Fruit fly (Drosophila melanogaster) whole organism, prepupa: ENCODE data around the gene elB.

Experiments used
- Blimp-1 ChIP-seq: fragments of 200-800 bp; sonication (Bioruptor generic); optimal IDR thresholded peaks from 3 replicates; lab custom pipeline; 2017; ENCODE audit warnings: missing biosample characterization, missing genetic modification characterization, mild to moderate bottlenecking, moderate library complexity, missing genetic modification reagents
- CG10631 ChIP-seq: fragments of 200-800 bp; sonication (Bioruptor generic); optimal IDR thresholded peaks from 2 replicates; lab custom pipeline; 2016; ENCODE audit warnings: missing biosample characterization, missing genetic modification characterization
- CG11762 ChIP-seq: fragments of 200-800 bp; sonication (Bioruptor generic); optimal IDR thresholded peaks from 3 replicates; lab custom pipeline; 2016; ENCODE audit warnings: missing biosample characterization, missing genetic modification characterization; ENCODE audit not compliant: insufficient read depth
- CG11902 ChIP-seq: fragments of 200-800 bp; sonication (Bioruptor generic); optimal IDR thresholded peaks from 3 replicates; lab custom pipeline; 2016; ENCODE audit warnings: missing biosample characterization, missing genetic modification characterization
- CG15336 ChIP-seq: fragments of 200-800 bp; sonication (Bioruptor generic); IDR thresholded peaks from 2 replicates; pipeline ENCODE4 v1.3.6; 2022; ENCODE audit warnings: missing biosample characterization, missing genetic modification characterization
- CG16779 ChIP-seq: fragments of 200-800 bp; sonication (Bioruptor generic); optimal IDR thresholded peaks from 3 replicates; lab custom pipeline; 2017; ENCODE audit warnings: missing biosample characterization, mild to moderate bottlenecking, missing genetic modification characterization
- CG32006 ChIP-seq: fragments of 200-800 bp; sonication (Bioruptor generic); optimal IDR thresholded peaks from 3 replicates; lab custom pipeline; 2017; ENCODE audit warnings: missing biosample characterization, mild to moderate bottlenecking, missing genetic modification characterization
- CG4318 ChIP-seq: fragments of 200-800 bp; sonication (Bioruptor generic); optimal IDR thresholded peaks from 3 replicates; lab custom pipeline; 2017; ENCODE audit warnings: missing biosample characterization, mild to moderate bottlenecking, missing genetic modification characterization
- CG6163 ChIP-seq: fragments of 200-800 bp; sonication (Bioruptor generic); IDR thresholded peaks from 3 replicates; pipeline ENCODE4 v1.3.6; 2022; ENCODE audit warnings: missing biosample characterization, missing genetic modification characterization
- CG6792 ChIP-seq: fragments of 200-800 bp; sonication (Bioruptor generic); optimal IDR thresholded peaks from 3 replicates; lab custom pipeline; 2016; ENCODE audit warnings: missing biosample characterization, missing genetic modification characterization
- CG6854 ChIP-seq: fragments of 200-800 bp; sonication (Bioruptor generic); optimal IDR thresholded peaks from 2 replicates; lab custom pipeline; 2017; ENCODE audit warnings: missing biosample characterization, mild to moderate bottlenecking, missing genetic modification characterization
- CG9139 ChIP-seq: fragments of 200-800 bp; sonication (Bioruptor generic); optimal IDR thresholded peaks from 3 replicates; lab custom pipeline; 2017; ENCODE audit warnings: missing biosample characterization, mild to moderate bottlenecking, missing genetic modification characterization
- Eip75B ChIP-seq: fragments of 200-800 bp; sonication (Bioruptor generic); optimal IDR thresholded peaks from 3 replicates; lab custom pipeline; 2016; ENCODE audit warnings: missing biosample characterization, missing genetic modification characterization
- Eip78C ChIP-seq: fragments of 200-800 bp; sonication (Bioruptor generic); peaks from one replicate; lab custom pipeline; 2016; ENCODE audit warnings: missing biosample characterization, missing genetic modification characterization
- Ets96B ChIP-seq: fragments of 200-800 bp; optimal IDR thresholded peaks from 2 replicates; lab custom pipeline; 2019; ENCODE audit warnings: missing biosample characterization, mild to moderate bottlenecking, missing genetic modification characterization, moderate library complexity
- Hr38 ChIP-seq: sonication (Bioruptor generic); optimal IDR thresholded peaks from 2 replicates; lab custom pipeline; 2016; ENCODE audit warnings: missing biosample characterization, missing genetic modification characterization
- Hr4 ChIP-seq: fragments of 200-800 bp; sonication (Bioruptor generic); optimal IDR thresholded peaks from 3 replicates; lab custom pipeline; 2016; ENCODE audit warnings: missing biosample characterization, missing genetic modification characterization
- Lpt ChIP-seq: fragments of 200-800 bp; sonication (Bioruptor generic); optimal IDR thresholded peaks from 3 replicates; lab custom pipeline; 2016; ENCODE audit warnings: missing biosample characterization, missing genetic modification characterization
- Smox ChIP-seq: fragments of 200-800 bp; sonication (Bioruptor generic); optimal IDR thresholded peaks from 3 replicates; lab custom pipeline; 2016; ENCODE audit warnings: missing biosample characterization, missing genetic modification characterization
- cyc ChIP-seq: fragments of 200-800 bp; sonication (Bioruptor generic); optimal IDR thresholded peaks from 3 replicates; lab custom pipeline; 2016; ENCODE audit warnings: missing biosample characterization, missing genetic modification characterization
- dsx ChIP-seq: fragments of 200-800 bp; optimal IDR thresholded peaks from 3 replicates; lab custom pipeline; 2019; ENCODE audit warnings: missing biosample characterization, mild to moderate bottlenecking, missing genetic modification characterization, moderate library complexity; ENCODE audit not compliant: poor library complexity, severe bottlenecking
- eg ChIP-seq: fragments of 200-800 bp; sonication (Bioruptor generic); IDR thresholded peaks from 3 replicates; pipeline ENCODE4 v1.3.6; 2022; ENCODE audit warnings: missing biosample characterization, missing genetic modification characterization
- esn ChIP-seq: fragments of 200-800 bp; sonication (Bioruptor generic); optimal IDR thresholded peaks from 2 replicates; lab custom pipeline; 2016; ENCODE audit warnings: missing biosample characterization, mild to moderate bottlenecking, missing genetic modification characterization, moderate library complexity
- fd59A ChIP-seq: fragments of 200-800 bp; sonication (Bioruptor generic); optimal IDR thresholded peaks from 2 replicates; lab custom pipeline; 2017; ENCODE audit warnings: missing biosample characterization, mild to moderate bottlenecking, missing genetic modification characterization, missing genetic modification reagents
- fkh ChIP-seq: fragments of 200-800 bp; sonication (Bioruptor generic); optimal IDR thresholded peaks from 3 replicates; lab custom pipeline; 2017; ENCODE audit warnings: missing biosample characterization, mild to moderate bottlenecking, missing genetic modification characterization, moderate library complexity
- lz ChIP-seq: fragments of 200-800 bp; sonication (Bioruptor generic); optimal IDR thresholded peaks from 3 replicates; lab custom pipeline; 2016; ENCODE audit warnings: missing biosample characterization, missing genetic modification characterization
- net ChIP-seq: fragments of 200-800 bp; sonication (Bioruptor generic); optimal IDR thresholded peaks from 3 replicates; lab custom pipeline; 2016; ENCODE audit warnings: missing biosample characterization, missing genetic modification characterization
- spab ChIP-seq: fragments of 200-800 bp; sonication (Bioruptor generic); optimal IDR thresholded peaks from 2 replicates; lab custom pipeline; 2017; ENCODE audit warnings: missing biosample characterization, mild to moderate bottlenecking, missing genetic modification characterization, missing genetic modification reagents
- svp ChIP-seq: fragments of 200-800 bp; sonication (Bioruptor generic); peaks from one replicate; lab custom pipeline; 2016; ENCODE audit warnings: missing biosample characterization, missing genetic modification characterization
- vri ChIP-seq: fragments of 200-800 bp; sonication (Bioruptor generic); optimal IDR thresholded peaks from 3 replicates; lab custom pipeline; 2016; ENCODE audit warnings: missing biosample characterization, mild to moderate bottlenecking, missing genetic modification characterization

The elB gene

DNA sequence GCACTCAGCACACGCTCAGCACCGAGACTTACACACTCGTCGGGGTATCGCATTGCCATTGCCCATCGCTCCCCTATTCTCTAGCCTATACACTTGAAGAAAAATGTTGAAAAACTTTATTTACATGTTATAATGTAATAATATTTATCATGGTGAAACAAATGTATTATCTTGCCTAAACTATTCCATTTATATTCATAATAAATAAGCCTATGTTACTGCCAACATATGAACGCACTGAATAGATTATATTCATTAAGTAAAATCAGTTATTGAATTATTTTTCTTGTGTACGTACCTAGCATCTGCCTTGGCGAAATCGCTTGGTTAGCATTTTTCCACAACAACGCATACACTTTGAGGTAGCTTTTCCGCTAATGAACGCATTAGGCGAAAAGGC, 31.6 kb upstream of the elB start (continued):
- peak; percentile 16 for TF ChIP-seq CG16779 (tag; lab: Kevin White, UChicago)
- TF ChIP-seq CG11902 = no peak
- TF ChIP-seq CG15336 (GFP tag; lab: Robert Waterston, UW) = 0 out of 2 replicates have a peak, but pooled peaks have one; percentile 41
- peak; percentile 35 for TF ChIP-seq fd59A (GFP tag; lab: Kevin White, UChicago)
- no peak for TF ChIP-seq CG11762 (GFP tag; lab: Kevin White, UChicago)
- no peak for TF ChIP-seq lz (GFP tag; lab: Kevin White, UChicago)
- TF ChIP-seq CG32006 (GFP tag; lab: Kevin White, UChicago) = peak; percentile 57
- TF ChIP-seq CG6854 = no peak
- peak; percentile 35 for TF ChIP-seq dsx (GFP tag; lab: Kevin White, UChicago)
- TF ChIP-seq CG6163 (GFP tag; lab: Robert Waterston, UW) = no peak
- TF ChIP-seq, all 60 proteins: peak for 25

DNA sequence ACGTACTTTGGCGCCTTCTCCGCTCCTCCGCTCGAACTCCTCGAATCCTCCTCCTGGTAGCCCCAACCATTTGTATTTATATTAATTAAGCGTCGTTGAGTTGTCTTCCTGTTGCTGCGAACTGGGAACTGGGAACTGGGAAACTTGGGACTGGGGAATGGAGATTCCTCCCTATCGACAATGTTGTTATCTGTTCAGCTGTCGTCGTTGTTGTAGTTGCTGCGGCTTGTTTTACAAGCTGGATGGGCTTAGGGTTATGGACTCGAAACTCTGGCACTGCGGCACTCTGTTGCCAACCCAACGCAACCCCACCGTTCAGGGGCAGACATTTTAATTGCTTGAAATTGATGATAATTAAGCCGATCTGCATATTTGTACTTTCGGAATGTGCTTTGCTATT, 29.5 kb upstream of the elB start:
- TF ChIP-seq svp (GFP tag; lab: Kevin White, UChicago) (peak; percentile 63), net (GFP tag; lab: Kevin White, UChicago) (no peak), dsx (GFP tag; lab: Kevin White, UChicago) (peak; percentile 72)

DNA sequence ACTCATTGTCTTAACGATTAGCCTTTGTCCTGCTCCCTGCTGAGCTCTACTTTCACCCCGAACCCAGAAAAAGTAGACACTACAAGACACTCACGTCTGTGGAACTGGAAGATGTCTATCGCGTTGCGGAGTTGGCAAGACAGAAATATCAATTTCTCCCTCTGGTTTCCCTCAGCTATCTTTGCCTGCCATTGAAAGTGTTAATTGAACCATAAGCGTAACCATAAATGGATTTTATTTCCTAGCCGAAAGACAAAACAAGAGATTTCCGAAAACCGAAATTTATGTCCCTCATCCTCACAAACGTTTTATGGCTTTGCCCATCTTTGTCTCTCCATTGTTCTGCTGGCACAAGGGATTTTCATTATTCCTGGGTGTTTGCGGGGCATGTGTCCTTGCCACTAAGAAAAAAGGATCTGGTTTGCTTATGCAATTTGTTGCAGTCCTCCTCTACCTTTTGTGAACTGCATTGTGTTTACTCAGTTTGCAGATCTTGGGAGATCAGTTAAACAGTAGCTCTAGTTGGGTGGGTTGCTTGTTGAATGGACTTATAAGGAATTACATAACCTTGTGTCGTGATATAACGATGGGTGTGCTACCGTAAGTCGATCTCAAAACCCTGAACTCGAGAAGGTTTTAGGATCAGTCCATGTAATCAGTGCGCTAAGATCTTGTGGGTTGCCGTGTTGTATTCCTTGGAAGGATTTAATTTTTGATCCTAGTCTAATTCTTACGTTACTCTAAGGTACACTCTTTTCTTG, 26.7 kb upstream of the elB start:
- TF ChIP-seq CG4318 (GFP tag; lab: Kevin White, UChicago) (no peak), CG9139 (no peak), net (GFP tag; lab: Kevin White, UChicago) (no peak), Lpt (GFP tag; lab: Kevin White, UChicago) (no peak), Blimp-1 (no peak), Ets96B (tag; lab: Kevin White, UChicago) (no peak), Eip78C (GFP tag; lab: Kevin White, UChicago) (no peak), CG6792 (no peak), CG10631 (GFP tag; lab: Kevin White, UChicago) (no peak), Eip75B (GFP tag; lab: Kevin White, UChicago) (no peak)

DNA sequence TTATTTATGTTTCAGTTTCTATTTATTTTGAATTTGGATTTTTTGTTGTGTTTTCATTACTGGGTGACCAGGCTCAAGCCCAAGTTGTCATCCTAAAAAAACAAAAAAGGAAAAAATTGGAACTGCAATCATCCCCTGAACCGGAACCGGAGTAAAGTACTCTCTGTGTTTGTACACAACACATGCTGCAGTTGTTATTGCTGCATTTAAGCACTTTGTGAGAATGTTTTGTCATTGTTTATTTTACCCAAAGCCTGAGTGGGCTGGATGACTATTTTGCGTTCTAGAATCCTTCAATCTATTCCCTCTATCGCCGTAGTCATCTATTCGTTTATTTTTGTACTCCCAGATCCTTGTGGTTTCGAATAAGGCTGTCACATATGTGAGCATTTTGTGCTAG, 25.1 kb upstream of the elB start:
- TF ChIP-seq fkh (peak; percentile 35), Hr38 (GFP tag; lab: Kevin White, UChicago) (no peak), eg (GFP tag; lab: Robert Waterston, UW) (no peak), cyc (GFP tag; lab: Kevin White, UChicago) (no peak)

DNA sequence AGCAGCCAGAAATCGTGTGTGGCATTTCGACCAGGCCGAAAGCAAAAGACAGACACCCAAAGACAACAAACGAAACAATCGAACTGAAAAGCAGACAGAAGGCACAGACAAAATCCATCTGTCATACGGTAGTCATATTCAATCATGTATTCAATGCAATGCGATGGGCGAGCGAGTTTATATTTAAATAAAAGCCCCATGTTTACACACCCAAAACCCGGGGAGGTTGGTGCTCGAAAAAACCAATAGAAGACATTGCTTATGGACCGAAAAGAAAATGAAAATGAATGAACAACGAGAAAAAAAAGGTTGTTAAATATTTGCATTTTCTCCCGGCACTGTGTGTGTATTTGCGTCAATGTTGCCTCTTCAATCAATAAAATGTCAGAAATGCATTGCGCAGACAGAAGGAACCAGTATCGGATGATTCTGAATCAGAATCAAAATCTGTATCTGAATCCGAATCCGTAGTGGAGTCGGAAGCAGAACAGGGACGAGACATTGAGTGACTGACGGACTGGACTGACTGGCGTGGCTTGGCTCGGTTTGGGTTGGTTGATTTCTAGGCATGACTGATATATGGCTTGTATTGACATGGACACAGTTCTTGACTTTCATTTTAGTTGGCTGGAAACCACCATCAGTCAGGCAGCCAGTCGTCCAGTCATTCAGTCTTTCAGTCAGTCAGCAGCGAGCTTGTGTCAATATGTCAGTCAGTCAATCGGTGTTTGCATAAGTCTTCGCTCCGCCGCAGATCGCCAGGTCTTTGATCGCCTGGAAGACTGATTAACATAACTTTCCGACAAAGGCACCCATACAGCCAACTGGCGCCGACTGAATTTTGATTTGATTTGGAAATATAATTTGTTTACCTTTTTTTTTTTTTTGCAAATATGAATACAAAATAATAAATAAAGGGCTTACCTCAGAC, 23.3 kb upstream of the elB start:
- TF ChIP-seq Hr4 (no peak), fkh (peak; percentile 73), Eip78C (GFP tag; lab: Kevin White, UChicago) (peak; percentile 30), vri (peak; percentile 13)

DNA sequence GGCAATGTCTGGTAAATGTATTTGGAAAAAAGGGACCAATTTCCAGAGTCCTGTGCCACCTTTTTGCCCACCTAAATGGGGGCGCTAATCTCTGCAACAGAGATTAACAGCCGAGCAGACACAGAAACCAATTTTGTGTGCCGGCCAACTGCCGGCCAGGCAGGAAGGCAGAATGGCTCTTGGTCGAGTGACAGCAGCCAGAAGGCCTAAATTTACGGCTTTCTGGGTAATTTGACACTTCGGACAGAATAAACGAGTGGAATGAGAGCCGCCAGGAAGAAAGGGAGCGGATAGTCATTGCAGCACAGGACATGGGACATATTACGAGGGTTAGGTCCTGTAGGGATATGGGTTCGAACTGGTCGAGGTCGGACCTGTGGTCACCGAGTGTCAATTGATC, 22.1 kb upstream of the elB start:
- TF ChIP-seq svp (GFP tag; lab: Kevin White, UChicago) (no peak), Smox (GFP tag; lab: Kevin White, UChicago) (no peak), CG6854 (no peak), esn (GFP tag; lab: Kevin White, UChicago) (no peak), spab (GFP tag; lab: Kevin White, UChicago) (no peak)
